Worm (Caenorhabditis elegans) whole organism, young adult: ENCODE data around the gene srg-10.

Source experiments
- C17E4.6 ChIP-seq: fragments of 200-800 bp; sonication (Bioruptor generic); IDR thresholded peaks from 2 replicates; pipeline ENCODE4 v1.3.6; 2022; ENCODE audit warnings: missing genetic modification reagents, missing genetic modification characterization, missing compliant biosample characterization
- K11D2.4 ChIP-seq: fragments of 200-800 bp; sonication (Bioruptor generic); IDR thresholded peaks from 2 replicates; pipeline ENCODE4 v1.3.6; 2022; ENCODE audit warnings: missing genetic modification reagents, missing genetic modification characterization, missing compliant biosample characterization
- athp-1 ChIP-seq: sonication (generic microtip); optimal IDR thresholded peaks from 2 replicates; lab custom pipeline; 2017; ENCODE audit warnings: mild to moderate bottlenecking, missing genetic modification characterization, missing compliant biosample characterization
- ets-4 ChIP-seq: fragments of 200-800 bp; sonication (Bioruptor generic); optimal IDR thresholded peaks from 2 replicates; lab custom pipeline; 2018; ENCODE audit warnings: mild to moderate bottlenecking, missing genetic modification characterization, missing compliant biosample characterization
- fkh-3 ChIP-seq: sonication (generic microtip); optimal IDR thresholded peaks from 2 replicates; lab custom pipeline; 2016; ENCODE audit warnings: mild to moderate bottlenecking, missing genetic modification characterization, missing compliant biosample characterization
- him-1 ChIP-seq: sonication (generic microtip); optimal IDR thresholded peaks from 2 replicates; lab custom pipeline; 2016; ENCODE audit warnings: missing genotype, missing genetic modification reagents, missing genetic modification characterization, missing compliant biosample characterization
- hlh-26 ChIP-seq: fragments of 200-800 bp; sonication (Bioruptor generic); conservative IDR thresholded peaks from 2 replicates; pipeline ENCODE4 v1.3.6; 2022; ENCODE audit warnings: missing genetic modification reagents, missing genetic modification characterization, missing compliant biosample characterization
- mxl-1 ChIP-seq: sonication (generic microtip); optimal IDR thresholded peaks from 2 replicates; lab custom pipeline; 2016; ENCODE audit warnings: missing genetic modification characterization, missing compliant biosample characterization
- nfya-1 ChIP-seq: sonication (generic microtip); optimal IDR thresholded peaks from 2 replicates; lab custom pipeline; 2017; ENCODE audit warnings: antibody characterized with exemption, missing compliant biosample characterization, missing genetic modification characterization, borderline replicate concordance; ENCODE audit not compliant: insufficient read depth
- nfya-2 ChIP-seq: fragments of 200-800 bp; sonication (Bioruptor generic); IDR thresholded peaks from 2 replicates; pipeline ENCODE4 v1.3.6; 2022; ENCODE audit warnings: missing genetic modification reagents, missing genetic modification characterization, missing compliant biosample characterization
- nfyb-1 ChIP-seq: fragments of 200-800 bp; sonication (Bioruptor generic); IDR thresholded peaks from 2 replicates; pipeline ENCODE4 v1.3.6; 2022; ENCODE audit warnings: missing genetic modification reagents, missing genetic modification characterization, missing compliant biosample characterization
- snpc-3.4 ChIP-seq: sonication (generic microtip); optimal IDR thresholded peaks from 2 replicates; lab custom pipeline; 2017; ENCODE audit warnings: missing genetic modification characterization, mild to moderate bottlenecking, missing compliant biosample characterization, antibody characterized with exemption, moderate library complexity, missing genotype, missing genetic modification reagents
- tbx-9 ChIP-seq: sonication (generic microtip); optimal IDR thresholded peaks from 2 replicates; lab custom pipeline; 2016; ENCODE audit warnings: borderline replicate concordance, missing genetic modification characterization, inconsistent platforms, missing compliant biosample characterization
- xnd-1 ChIP-seq: sonication (generic microtip); optimal IDR thresholded peaks from 2 replicates; lab custom pipeline; 2016; ENCODE audit warnings: missing genotype, missing genetic modification reagents, missing genetic modification characterization, missing compliant biosample characterization

ce11 chrIII:4668073-4668472 lies 9.5 kb upstream of the srg-10 start:
- TF ChIP-seq snpc-3.4 (tag; lab: Kevin White, UChicago) (no peak), mxl-1 (tag; lab: Kevin White, UChicago) (no peak), hlh-26 (GFP tag; lab: Robert Waterston, UW) (no peak), fkh-3 (no peak), nfya-1 (tag; lab: Kevin White, UChicago) (no peak), ets-4 (GFP tag; lab: Kevin White, UChicago) (no peak), C17E4.6 (no peak), athp-1 (tag; lab: Kevin White, UChicago) (no peak), K11D2.4 (GFP tag; lab: Robert Waterston, UW) (no peak), nfya-2 (no peak), nfyb-1 (GFP tag; lab: Robert Waterston, UW) (no peak), him-1 (no peak), xnd-1 (no peak), tbx-9 (tag; lab: Kevin White, UChicago) (no peak)
